Worm (Caenorhabditis elegans): ENCODE measurements around the gene pals-33.

The pals-33 gene

DNA sequence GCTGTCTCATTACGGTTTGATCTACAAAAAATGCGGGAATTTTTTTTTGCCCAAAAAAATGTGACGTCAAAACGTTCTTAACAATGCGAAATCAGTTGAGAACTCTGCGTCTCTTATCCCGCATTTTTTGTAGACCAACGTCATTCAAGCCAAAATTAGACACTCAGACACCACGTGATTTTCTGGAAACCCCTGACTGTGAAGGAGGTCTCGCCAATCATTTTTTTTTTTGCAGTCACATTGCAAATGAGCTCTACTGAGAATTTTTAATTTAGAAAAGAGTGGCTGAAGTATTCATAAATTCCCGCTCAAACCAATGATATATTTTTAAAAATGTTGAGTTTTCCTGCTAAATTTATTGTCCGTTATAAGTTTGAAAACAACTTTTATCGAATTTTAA lies 45.3 kb downstream of the pals-33 start:
- TF ChIP-seq elt-1 (tag; optimal IDR thresholded peaks at IDR 0.05; ENCODE audit: borderline replicate concordance, insufficient read depth) (no peak), elt-3 (tag; optimal IDR thresholded peaks at IDR 0.05) (no peak)

DNA sequence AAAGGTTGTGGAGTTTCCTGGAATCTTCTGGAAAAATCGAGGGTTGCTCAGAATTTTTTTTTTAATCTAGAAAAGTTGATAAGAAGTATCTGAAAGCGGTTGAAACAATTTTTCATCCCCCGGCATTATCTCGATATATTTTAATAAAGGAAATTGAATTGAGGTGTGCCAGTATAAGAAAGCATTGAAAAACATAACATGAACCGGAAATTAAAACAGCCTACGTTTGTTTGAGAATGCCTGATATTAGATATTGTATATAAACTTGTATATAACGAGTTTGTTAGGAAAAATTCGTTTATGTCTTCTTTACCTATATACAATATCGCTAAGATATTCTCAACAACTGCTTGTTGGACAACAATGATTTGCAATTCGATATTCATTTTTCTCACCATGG lies 51.6 kb downstream of the pals-33 start, which contains the start of gene str-30:
TSS of gene str-30 (plus strand) at position 301 of the 400 bp plus-strand sequence.
- TF ChIP-seq lin-13 (tag; optimal IDR thresholded peaks at IDR 0.05) (no peak), cnd-1 (tag; optimal IDR thresholded peaks at IDR 0.05) (no peak), flh-1 (GFP tag; optimal IDR thresholded peaks at IDR 0.05) (no peak), sem-2 (GFP tag; optimal IDR thresholded peaks at IDR 0.05) (no peak), zip-8 (tag; optimal IDR thresholded peaks at IDR 0.05) (no peak), elt-3 (tag; optimal IDR thresholded peaks at IDR 0.05) (no peak), nhr-237 (tag; optimal IDR thresholded peaks at IDR 0.05) (no peak), nhr-28 (tag; optimal IDR thresholded peaks at IDR 0.05) (no peak), unc-39 (tag; optimal IDR thresholded peaks at IDR 0.05) (no peak), hlh-1 (tag; optimal IDR thresholded peaks at IDR 0.05) (no peak), drap-1 (GFP tag; optimal IDR thresholded peaks at IDR 0.05) (no peak), bed-3 (GFP tag; optimal IDR thresholded peaks at IDR 0.05) (no peak), tbx-8 (GFP tag; optimal IDR thresholded peaks at IDR 0.05) (no peak), ceh-43 (GFP tag; optimal IDR thresholded peaks at IDR 0.05) (no peak), pha-4 (tag; optimal IDR thresholded peaks at IDR 0.05) (no peak), lin-32 (GFP tag; optimal IDR thresholded peaks at IDR 0.05) (no peak), ceh-39 (tag; optimal IDR thresholded peaks at IDR 0.05) (no peak)

Data from whole organism, mixed stage, embryonic.